Fruit fly (Drosophila melanogaster) whole organism, embryonic: ENCODE results near the gene CG43290.

ENCODE experiments used
- Ada2b ChIP-seq: fragments of 200-800 bp; sonication (Bioruptor generic); IDR thresholded peaks from 2 replicates; pipeline ENCODE4 v1.3.6; 2022; ENCODE audit warnings: missing biosample characterization, missing genetic modification characterization
- Atf-2 ChIP-seq: fragments of 200-800 bp; sonication (Bioruptor generic); optimal IDR thresholded peaks from 2 replicates; lab custom pipeline; 2016; ENCODE audit warnings: missing biosample characterization, missing genetic modification characterization
- BtbVII ChIP-seq: fragments of 200-800 bp; sonication (Bioruptor generic); optimal IDR thresholded peaks from 3 replicates; lab custom pipeline; 2017; ENCODE audit warnings: missing biosample characterization, mild to moderate bottlenecking, missing genetic modification characterization
- CG10267 ChIP-seq: fragments of 200-800 bp; sonication (Bioruptor generic); optimal IDR thresholded peaks from 2 replicates; lab custom pipeline; 2018; ENCODE audit warnings: missing biosample characterization, mild to moderate bottlenecking, missing genetic modification characterization, moderate library complexity
- CG10321 ChIP-seq: fragments of 200-800 bp; sonication (Bioruptor generic); IDR thresholded peaks from 2 replicates; pipeline ENCODE4 v1.3.6; 2022; ENCODE audit warnings: missing biosample characterization, missing genetic modification characterization
- CG11093 ChIP-seq: fragments of 200-800 bp; sonication (Bioruptor generic); IDR thresholded peaks from 3 replicates; pipeline ENCODE4 v1.3.6; 2022; ENCODE audit warnings: missing biosample characterization, missing genetic modification characterization
- CG11504 ChIP-seq: fragments of 200-800 bp; sonication (Bioruptor generic); optimal IDR thresholded peaks from 3 replicates; lab custom pipeline; 2019; ENCODE audit warnings: missing biosample characterization, mild to moderate bottlenecking, missing genetic modification characterization, moderate library complexity
- CG12744 ChIP-seq: fragments of 200-800 bp; sonication (Bioruptor generic); optimal IDR thresholded peaks from 2 replicates; lab custom pipeline; 2016; ENCODE audit warnings: missing biosample characterization, missing genetic modification characterization
- CG14014 ChIP-seq: fragments of 200-800 bp; sonication (Bioruptor generic); IDR thresholded peaks from 2 replicates; pipeline ENCODE4 v1.3.6; 2022; ENCODE audit warnings: missing biosample characterization, missing genetic modification characterization
- CG1792 ChIP-seq: fragments of 200-800 bp; sonication (Bioruptor generic); optimal IDR thresholded peaks from 2 replicates; lab custom pipeline; 2016; ENCODE audit warnings: missing biosample characterization, missing genetic modification characterization
- CG18011 ChIP-seq: fragments of 200-800 bp; sonication (Bioruptor generic); optimal IDR thresholded peaks from 2 replicates; lab custom pipeline; 2017; ENCODE audit warnings: missing biosample characterization, missing genetic modification characterization, mild to moderate bottlenecking, moderate library complexity, missing genotype
- CG18764 ChIP-seq: fragments of 200-800 bp; sonication (Bioruptor generic); optimal IDR thresholded peaks from 3 replicates; lab custom pipeline; 2016; ENCODE audit warnings: missing biosample characterization, missing genetic modification characterization
- CG2678 ChIP-seq: fragments of 200-800 bp; sonication (Bioruptor generic); optimal IDR thresholded peaks from 3 replicates; lab custom pipeline; 2019; ENCODE audit warnings: missing biosample characterization, mild to moderate bottlenecking, missing genetic modification characterization, moderate library complexity
- CG2889 ChIP-seq: fragments of 200-800 bp; sonication (Bioruptor generic); IDR thresholded peaks from 3 replicates; pipeline ENCODE4 v1.3.6; 2022; ENCODE audit warnings: missing biosample characterization, missing genetic modification characterization
- CG3065 ChIP-seq: fragments of 200-800 bp; sonication (Bioruptor generic); optimal IDR thresholded peaks from 2 replicates; lab custom pipeline; 2016; ENCODE audit warnings: missing biosample characterization, missing genetic modification characterization
- CG31224 ChIP-seq: fragments of 200-800 bp; sonication (Bioruptor generic); IDR thresholded peaks from 2 replicates; pipeline ENCODE4 v1.3.6; 2022; ENCODE audit warnings: missing biosample characterization, missing genetic modification characterization
- CG32767 ChIP-seq: fragments of 200-800 bp; sonication (Bioruptor generic); IDR thresholded peaks from 2 replicates; pipeline ENCODE4 v1.3.6; 2022; ENCODE audit warnings: missing biosample characterization, missing genetic modification characterization
- CG4360 ChIP-seq: fragments of 200-800 bp; sonication (Bioruptor generic); IDR thresholded peaks from 2 replicates; pipeline ENCODE4 v1.3.6; 2022; ENCODE audit warnings: missing biosample characterization, missing genetic modification characterization
- CG4424 ChIP-seq: fragments of 200-800 bp; sonication (Bioruptor generic); optimal IDR thresholded peaks from 3 replicates; lab custom pipeline; 2016; ENCODE audit warnings: missing biosample characterization, missing genetic modification characterization
- CG7357 ChIP-seq: fragments of 200-800 bp; sonication (Bioruptor generic); IDR thresholded peaks from 3 replicates; pipeline ENCODE4 v1.3.6; 2022; ENCODE audit warnings: missing biosample characterization, missing genetic modification characterization
- CG7839 ChIP-seq: fragments of 200-800 bp; sonication (Bioruptor generic); optimal IDR thresholded peaks from 3 replicates; lab custom pipeline; 2018; ENCODE audit warnings: missing biosample characterization, mild to moderate bottlenecking, missing genetic modification characterization, moderate library complexity
- CG9215 ChIP-seq: fragments of 200-800 bp; sonication (Bioruptor generic); IDR thresholded peaks from 2 replicates; pipeline ENCODE4 v1.3.6; 2022; ENCODE audit warnings: missing biosample characterization, missing genetic modification characterization
- CG9609 ChIP-seq: fragments of 200-800 bp; sonication (Bioruptor generic); optimal IDR thresholded peaks from 3 replicates; lab custom pipeline; 2016; ENCODE audit warnings: missing biosample characterization, missing genetic modification characterization
- Dll ChIP-seq: fragments of 200-800 bp; sonication (Bioruptor generic); IDR thresholded peaks from 4 replicates; pipeline ENCODE4 v1.3.6; 2022; ENCODE audit warnings: missing biosample characterization, missing genetic modification characterization; ENCODE audit not compliant: partially characterized antibody
- Dref ChIP-seq: fragments of 200-800 bp; sonication (Bioruptor generic); IDR thresholded peaks from 2 replicates; pipeline ENCODE4 v1.3.6; 2022; ENCODE audit warnings: missing biosample characterization, missing genetic modification characterization
- Elba2 ChIP-seq: fragments of 200-800 bp; sonication (Bioruptor generic); optimal IDR thresholded peaks from 3 replicates; lab custom pipeline; 2016; ENCODE audit warnings: missing biosample characterization, missing genetic modification characterization
- Fer2 ChIP-seq: fragments of 200-800 bp; sonication (Bioruptor generic); optimal IDR thresholded peaks from 2 replicates; lab custom pipeline; 2018; ENCODE audit warnings: missing biosample characterization, mild to moderate bottlenecking, missing genetic modification characterization, moderate library complexity
- Hsf ChIP-seq: fragments of 200-800 bp; sonication (Bioruptor generic); optimal IDR thresholded peaks from 3 replicates; lab custom pipeline; 2016; ENCODE audit warnings: missing biosample characterization, missing genetic modification characterization
- MTF-1 ChIP-seq: fragments of 200-800 bp; sonication (Bioruptor generic); optimal IDR thresholded peaks from 2 replicates; lab custom pipeline; 2018; ENCODE audit warnings: missing biosample characterization, mild to moderate bottlenecking, missing genetic modification characterization, borderline replicate concordance
- Nf-YC ChIP-seq: fragments of 200-800 bp; optimal IDR thresholded peaks from 3 replicates; lab custom pipeline; 2019; ENCODE audit warnings: missing biosample characterization, mild to moderate bottlenecking, missing genetic modification characterization, moderate library complexity
- Sox102F ChIP-seq: fragments of 200-800 bp; sonication (Bioruptor generic); optimal IDR thresholded peaks from 2 replicates; lab custom pipeline; 2018; ENCODE audit warnings: missing biosample characterization, mild to moderate bottlenecking, missing genetic modification characterization, moderate library complexity
- Ssrp ChIP-seq: fragments of 200-800 bp; sonication (Bioruptor generic); optimal IDR thresholded peaks from 2 replicates; lab custom pipeline; 2018; ENCODE audit warnings: missing biosample characterization, mild to moderate bottlenecking, missing genetic modification characterization, moderate library complexity
- Stat92E ChIP-seq, 3 experiments: fragments of >200 bp in 2 of 3; fragments of 200-800 bp in 1 of 3; sonication (Bioruptor generic) in 1 of 3; optimal IDR thresholded peaks; 2 replicates each; lab custom pipeline; 2017 to 2019; ENCODE audit warnings: missing biosample characterization in 3 of 3, missing genetic modification characterization in 3 of 3, mild to moderate bottlenecking in 1 of 3, moderate library complexity in 1 of 3
- bowl ChIP-seq: fragments of 200-800 bp; sonication (Bioruptor generic); IDR thresholded peaks from 2 replicates; pipeline ENCODE4 v1.3.6; 2022; ENCODE audit warnings: missing biosample characterization, missing genetic modification characterization
- crc ChIP-seq: fragments of 200-800 bp; sonication (Bioruptor generic); optimal IDR thresholded peaks from 2 replicates; lab custom pipeline; 2016; ENCODE audit warnings: missing biosample characterization, missing genetic modification characterization
- en ChIP-seq: fragments of 200-800 bp; sonication (Bioruptor generic); optimal IDR thresholded peaks from 2 replicates; lab custom pipeline; 2016; ENCODE audit warnings: missing biosample characterization, missing genetic modification characterization
- ftz-f1 ChIP-seq: fragments of 200-800 bp; sonication (Bioruptor generic); optimal IDR thresholded peaks from 2 replicates; lab custom pipeline; 2016; ENCODE audit warnings: missing biosample characterization, missing genetic modification characterization
- ken ChIP-seq: fragments of 200-800 bp; sonication (Bioruptor generic); IDR thresholded peaks from 3 replicates; pipeline ENCODE4 v1.3.6; 2022; ENCODE audit warnings: missing biosample characterization, missing genetic modification characterization
- nerfin-1 ChIP-seq: fragments of 200-800 bp; sonication (Bioruptor generic); optimal IDR thresholded peaks from 3 replicates; lab custom pipeline; 2019; ENCODE audit warnings: missing biosample characterization, mild to moderate bottlenecking, missing genetic modification characterization, moderate library complexity
- row ChIP-seq: fragments of 200-800 bp; sonication (Bioruptor generic); IDR thresholded peaks from 3 replicates; pipeline ENCODE4 v1.3.6; 2022; ENCODE audit warnings: missing biosample characterization, missing genetic modification characterization
- run ChIP-seq: fragments of 200-800 bp; sonication (Bioruptor generic); optimal IDR thresholded peaks from 3 replicates; lab custom pipeline; 2018; ENCODE audit warnings: missing biosample characterization, mild to moderate bottlenecking, missing genetic modification characterization
- shn ChIP-seq: fragments of 200-800 bp; sonication (Bioruptor generic); optimal IDR thresholded peaks from 3 replicates; lab custom pipeline; 2016; ENCODE audit warnings: missing biosample characterization, missing genetic modification characterization
- sim ChIP-seq: fragments of 200-800 bp; sonication (Bioruptor generic); IDR thresholded peaks from 2 replicates; pipeline ENCODE4 v1.3.6; 2022; ENCODE audit warnings: missing biosample characterization, missing genetic modification characterization
- slp2 ChIP-seq: fragments of 200-800 bp; sonication (Bioruptor generic); optimal IDR thresholded peaks from 2 replicates; lab custom pipeline; 2016; ENCODE audit warnings: missing biosample characterization, missing genetic modification characterization
- so ChIP-seq: fragments of 200-800 bp; sonication (Bioruptor generic); IDR thresholded peaks from 3 replicates; pipeline ENCODE4 v1.3.6; 2022; ENCODE audit warnings: missing biosample characterization, missing genetic modification characterization
- sob ChIP-seq: fragments of 200-800 bp; sonication (Bioruptor generic); IDR thresholded peaks from 2 replicates; pipeline ENCODE4 v1.3.6; 2022; ENCODE audit warnings: missing biosample characterization, missing genetic modification characterization
- sug ChIP-seq: fragments of 200-800 bp; optimal IDR thresholded peaks from 2 replicates; lab custom pipeline; 2019; ENCODE audit warnings: missing biosample characterization, mild to moderate bottlenecking, missing genetic modification characterization, moderate library complexity
- tin ChIP-seq: fragments of 200-800 bp; sonication (Bioruptor generic); optimal IDR thresholded peaks from 3 replicates; lab custom pipeline; 2016; ENCODE audit warnings: missing biosample characterization, missing genetic modification characterization
- unpg ChIP-seq: fragments of 200-800 bp; sonication (Bioruptor generic); optimal IDR thresholded peaks from 3 replicates; lab custom pipeline; 2018; ENCODE audit warnings: missing biosample characterization, mild to moderate bottlenecking, missing genetic modification characterization, moderate library complexity

The CG43290 gene

DNA sequence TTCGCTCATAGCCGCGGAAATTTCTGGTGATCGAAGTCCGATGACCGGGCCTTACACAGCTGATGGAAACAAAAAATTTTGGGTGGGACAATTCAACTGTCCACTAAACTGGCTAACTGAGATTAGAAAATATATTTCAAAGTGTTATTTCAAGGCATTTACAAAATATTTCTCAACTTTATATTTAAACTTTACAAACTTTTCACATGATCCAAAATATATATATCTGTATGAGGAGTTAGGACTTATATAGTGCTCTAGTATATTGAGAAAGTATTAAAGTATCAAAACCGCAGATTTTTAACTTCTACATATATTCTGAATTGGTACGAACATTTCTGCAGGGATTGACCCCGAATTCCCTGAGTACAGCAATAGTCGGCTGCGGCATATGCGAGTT is 12.7 kb upstream of the CG43290 start, which contains the start of gene CG17944:
Gene CG17944, minus strand, starts transcription at position 101 of the 400 bp plus-strand sequence.
- TF ChIP-seq slp2 (GFP tag; lab: Kevin White, UChicago): no peak

DNA sequence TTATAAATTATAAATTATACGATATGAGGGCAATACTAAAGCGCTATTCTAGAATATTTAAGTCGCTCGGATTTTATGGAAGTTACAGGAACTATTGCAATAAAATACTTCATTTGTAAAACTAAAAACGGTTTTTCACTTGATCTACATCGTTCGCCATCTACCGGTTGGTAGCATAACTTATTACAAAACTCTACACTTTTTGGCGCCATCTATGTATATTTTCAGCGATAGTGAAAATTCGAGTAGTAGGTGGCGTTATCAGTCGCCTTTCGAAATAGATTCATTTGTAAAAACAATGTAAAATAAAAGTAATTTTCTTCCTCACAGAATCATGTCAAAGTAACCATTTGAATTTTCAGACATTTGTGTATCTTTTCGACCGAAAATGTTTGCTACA is 2.9 kb downstream of the CG43290 start, which contains the start of gene nxf4:
Gene nxf4, plus strand, starts transcription at position 286 of the 400 bp plus-strand sequence.
- no peak for TF ChIP-seq CG32767 (GFP tag; lab: Robert Waterston, UW)
- peak; percentile 52 for TF ChIP-seq CG9215 (GFP tag; lab: Robert Waterston, UW)
- peak; percentile 83 for TF ChIP-seq CG4424 (GFP tag; lab: Kevin White, UChicago)
- TF ChIP-seq CG18011: peak; percentile 24
- no peak for TF ChIP-seq Ssrp (tag; lab: Kevin White, UChicago)
- peak; percentile 42 for TF ChIP-seq Elba2 (GFP tag; lab: Kevin White, UChicago)
- peak; percentile 68 for TF ChIP-seq CG11504 (tag; lab: Kevin White, UChicago)
- peak; percentile 62; the same call in 1 of the 2 replicates for TF ChIP-seq CG14014 (GFP tag; lab: Robert Waterston, UW)
- no peak; the same call in 2 of the 3 replicates for TF ChIP-seq CG11093 (GFP tag; lab: Robert Waterston, UW)
- TF ChIP-seq MTF-1 (GFP tag; lab: Kevin White, UChicago): peak; percentile 41
- TF ChIP-seq CG1792 (GFP tag; lab: Kevin White, UChicago): peak; percentile 43
- peak; percentile 76 for TF ChIP-seq tin (GFP tag; lab: Kevin White, UChicago)
- TF ChIP-seq CG9609 (GFP tag; lab: Kevin White, UChicago): peak; percentile 82
- no peak for TF ChIP-seq CG4360 (GFP tag; lab: Robert Waterston, UW)
- TF ChIP-seq run (tag; lab: Kevin White, UChicago): no peak
- peak; percentile 50 for TF ChIP-seq CG2678 (tag; lab: Kevin White, UChicago)
- TF ChIP-seq en (GFP tag; lab: Kevin White, UChicago): peak; percentile 74
- TF ChIP-seq CG10267: peak; percentile 62
- peak; percentile 53 for TF ChIP-seq nerfin-1
- peak; percentile 86 for TF ChIP-seq Hsf (GFP tag; lab: Kevin White, UChicago)
- peak; percentile 27 for TF ChIP-seq BtbVII
- TF ChIP-seq Atf-2 (GFP tag; lab: Kevin White, UChicago): peak; percentile 63
- TF ChIP-seq Fer2 (tag; lab: Kevin White, UChicago): no peak
- TF ChIP-seq sob (GFP tag; lab: Robert Waterston, UW): peak; percentile 83; the same call in 1 of the 2 replicates
- TF ChIP-seq CG3065 (GFP tag; lab: Kevin White, UChicago): peak; percentile 62
- TF ChIP-seq sim (GFP tag; lab: Robert Waterston, UW): no peak
- TF ChIP-seq Stat92E (GFP tag; optimal IDR thresholded peaks at IDR 0.05; lab: Kevin White, UChicago): no peak
- TF ChIP-seq CG7839: peak; percentile 69
- no peak for TF ChIP-seq Dll (GFP tag; lab: Robert Waterston, UW)
- no peak for TF ChIP-seq ftz-f1
- TF ChIP-seq CG7357 (GFP tag; lab: Robert Waterston, UW): no peak
- TF ChIP-seq ken (GFP tag; lab: Robert Waterston, UW): peak; percentile 84
- TF ChIP-seq row (GFP tag; lab: Robert Waterston, UW): peak; percentile 36; the same call in 1 of the 3 replicates
- peak; percentile 68 for TF ChIP-seq sug
- TF ChIP-seq Ada2b (GFP tag; lab: Robert Waterston, UW): peak; percentile 37; the same call in 1 of the 2 replicates
- TF ChIP-seq Sox102F (GFP tag; lab: Kevin White, UChicago): peak; percentile 80
- no peak for TF ChIP-seq CG2889
- peak; percentile 51 for TF ChIP-seq crc (GFP tag; lab: Kevin White, UChicago)
- 0 out of 2 replicates have a peak, but pooled peaks have one; percentile 29 for TF ChIP-seq Dref (GFP tag; lab: Robert Waterston, UW)
- 0 out of 3 replicates have a peak, but pooled peaks have one; percentile 24 for TF ChIP-seq so (GFP tag; lab: Robert Waterston, UW)
- no peak for TF ChIP-seq CG31224 (GFP tag; lab: Robert Waterston, UW)
- TF ChIP-seq Nf-YC: no peak
- peak; percentile 34 for TF ChIP-seq CG12744
- peak; percentile 86 for TF ChIP-seq shn (GFP tag; lab: Kevin White, UChicago)
- no peak for TF ChIP-seq CG10321
- TF ChIP-seq CG18764 (GFP tag; lab: Kevin White, UChicago): peak; percentile 75
- no peak for TF ChIP-seq bowl (GFP tag; lab: Robert Waterston, UW)
- TF ChIP-seq unpg (GFP tag; lab: Kevin White, UChicago): no peak
